Worm (Caenorhabditis elegans): ENCODE measurements around the gene him-3.

him-3 gene

ce11 chrIV:6978625-6979024 lies 1.3 kb downstream of the him-3 start:
- TF ChIP-seq blmp-1 (tag; optimal IDR thresholded peaks at IDR 0.05; ENCODE audit: insufficient read depth) = no peak

- TF ChIP-seq sem-4 (tag; optimal IDR thresholded peaks at IDR 0.05) = no peak
- no peak for TF ChIP-seq Y55F3AM.14 (GFP tag; optimal IDR thresholded peaks at IDR 0.05)
- no peak for TF ChIP-seq nhr-6 (tag; optimal IDR thresholded peaks at IDR 0.05)
- TF ChIP-seq snpc-4 (tag; optimal IDR thresholded peaks at IDR 0.05) = no peak
- no peak for TF ChIP-seq nhr-21 (tag; optimal IDR thresholded peaks at IDR 0.05)
- TF ChIP-seq mdl-1 (tag; optimal IDR thresholded peaks at IDR 0.05) = no peak
- TF ChIP-seq elt-3 (tag; optimal IDR thresholded peaks at IDR 0.05) = no peak
- TF ChIP-seq lin-13 (GFP tag; optimal IDR thresholded peaks at IDR 0.05) = no peak
- no peak for TF ChIP-seq skn-1 (tag; optimal IDR thresholded peaks at IDR 0.05)
- no peak for TF ChIP-seq ztf-4 (tag; optimal IDR thresholded peaks at IDR 0.05)
- TF ChIP-seq ama-1 (optimal IDR thresholded peaks at IDR 0.05) = no peak
- no peak for TF ChIP-seq zag-1 (tag; optimal IDR thresholded peaks at IDR 0.05)
- TF ChIP-seq nhr-77 (tag; optimal IDR thresholded peaks at IDR 0.05) = no peak
- TF ChIP-seq nhr-10 (tag; optimal IDR thresholded peaks at IDR 0.05) = no peak
- no peak for TF ChIP-seq alr-1 (tag; optimal IDR thresholded peaks at IDR 0.05)
- TF ChIP-seq aly-2 (tag; optimal IDR thresholded peaks at IDR 0.05) = no peak
- no peak for TF ChIP-seq mab-5 (tag; optimal IDR thresholded peaks at IDR 0.05)
Measured at ce11 chrIV:6984449-6985380, 7.4 kb downstream of the him-3 start.

ce11 chrIV:6986835-6987234 lies 9.5 kb downstream of the him-3 start, which contains the start of gene prkl-1:
Gene prkl-1 (minus strand): TSS chrIV:6986935.
- TF ChIP-seq fos-1 (tag; optimal IDR thresholded peaks at IDR 0.05) (no peak), unc-55 (GFP tag; optimal IDR thresholded peaks at IDR 0.05) (no peak)

- no peak for TF ChIP-seq ztf-1 (GFP tag; conservative IDR thresholded peaks at IDR 0.05)
- no peak for TF ChIP-seq gmeb-1 (tag; optimal IDR thresholded peaks at IDR 0.05)
- TF ChIP-seq mbf-1 (tag; optimal IDR thresholded peaks at IDR 0.05) = no peak
- TF ChIP-seq ceh-82 (tag; optimal IDR thresholded peaks at IDR 0.05) = no peak
- no peak for TF ChIP-seq Y55F3AM.14 (GFP tag; optimal IDR thresholded peaks at IDR 0.05)
- no peak for TF ChIP-seq nhr-129 (tag; optimal IDR thresholded peaks at IDR 0.05)
- no peak for TF ChIP-seq ZK546.5 (tag; optimal IDR thresholded peaks at IDR 0.05)
- TF ChIP-seq egl-27 (tag; optimal IDR thresholded peaks at IDR 0.05) = no peak
- no peak for TF ChIP-seq elt-3 (tag; optimal IDR thresholded peaks at IDR 0.05)
- no peak for TF ChIP-seq ztf-11 (tag; optimal IDR thresholded peaks at IDR 0.05)
- TF ChIP-seq mab-5 (tag; optimal IDR thresholded peaks at IDR 0.05) = no peak
Measured at ce11 chrIV:6991070-6991469, 13.8 kb downstream of the him-3 start.

ce11 chrIV:6997918-6998317 lies 20.6 kb downstream of the him-3 start:
- no peak for TF ChIP-seq lin-11 (tag; optimal IDR thresholded peaks at IDR 0.05)
- TF ChIP-seq crh-2 (tag; optimal IDR thresholded peaks at IDR 0.05) = no peak
- no peak for TF ChIP-seq snpc-4 (tag; optimal IDR thresholded peaks at IDR 0.05)
- no peak for TF ChIP-seq nhr-25 (tag; optimal IDR thresholded peaks at IDR 0.05)
- no peak for TF ChIP-seq unc-55 (GFP tag; optimal IDR thresholded peaks at IDR 0.05)
- no peak for TF ChIP-seq alr-1 (tag; optimal IDR thresholded peaks at IDR 0.05)
- TF ChIP-seq nhr-11 (tag; optimal IDR thresholded peaks at IDR 0.05) = no peak
- no peak for TF ChIP-seq ceh-16 (tag; optimal IDR thresholded peaks at IDR 0.05)

ce11 chrIV:6999206-6999605 lies 21.9 kb downstream of the him-3 start, which contains the start of gene C25A8.5:
Gene C25A8.5 (plus strand): TSS chrIV:6999506.
- TF ChIP-seq ama-1 (optimal IDR thresholded peaks at IDR 0.05) = no peak
- TF ChIP-seq skn-1 (tag; optimal IDR thresholded peaks at IDR 0.05) = no peak
- no peak for TF ChIP-seq nhr-25 (tag; optimal IDR thresholded peaks at IDR 0.05)
- no peak for TF ChIP-seq ZK546.5 (tag; optimal IDR thresholded peaks at IDR 0.05)
- TF ChIP-seq nhr-237 (tag; optimal IDR thresholded peaks at IDR 0.05) = no peak
- no peak for TF ChIP-seq sma-3 (GFP tag; optimal IDR thresholded peaks at IDR 0.05)
- no peak for TF ChIP-seq mab-5 (tag; optimal IDR thresholded peaks at IDR 0.05)
- TF ChIP-seq ceh-16 (tag; optimal IDR thresholded peaks at IDR 0.05) = no peak
- no peak for TF ChIP-seq alr-1 (tag; optimal IDR thresholded peaks at IDR 0.05)
- no peak for TF ChIP-seq nhr-77 (tag; optimal IDR thresholded peaks at IDR 0.05)
- TF ChIP-seq nhr-11 (tag; optimal IDR thresholded peaks at IDR 0.05) = no peak
- no peak for TF ChIP-seq elt-1 (tag; optimal IDR thresholded peaks at IDR 0.05)
- no peak for TF ChIP-seq unc-39 (tag; optimal IDR thresholded peaks at IDR 0.05)
- no peak for TF ChIP-seq nhr-23 (tag; optimal IDR thresholded peaks at IDR 0.05)
- no peak for TF ChIP-seq ztf-11 (tag; optimal IDR thresholded peaks at IDR 0.05)
- no peak for TF ChIP-seq mbf-1 (tag; optimal IDR thresholded peaks at IDR 0.05)

Data from whole organism, L2 larva.